Fruit fly (Drosophila melanogaster) whole organism, wandering third instar larva: ENCODE data around the gene Send1.

ENCODE experiments used
- Abd-B ChIP-seq: fragments of >200 bp; optimal IDR thresholded peaks from 2 replicates; lab custom pipeline; 2017; ENCODE audit warnings: missing biosample characterization, missing genetic modification characterization
- CG32264 ChIP-seq: fragments of 200-800 bp; sonication (Bioruptor generic); optimal IDR thresholded peaks from 2 replicates; lab custom pipeline; 2016; ENCODE audit warnings: missing biosample characterization, missing genetic modification characterization
- CG9705 ChIP-seq: fragments of 200-800 bp; sonication (Bioruptor generic); optimal IDR thresholded peaks from 2 replicates; lab custom pipeline; 2018; ENCODE audit warnings: missing biosample characterization, mild to moderate bottlenecking, missing genetic modification characterization
- CrebA ChIP-seq: fragments of 200-800 bp; sonication (Bioruptor generic); optimal IDR thresholded peaks from 2 replicates; lab custom pipeline; 2016; ENCODE audit warnings: missing biosample characterization, mild to moderate bottlenecking, missing genetic modification characterization, borderline replicate concordance
- Dif ChIP-seq: fragments of 200-275, 200-300 bp; sonication (Bioruptor generic); optimal IDR thresholded peaks from 2 replicates; lab custom pipeline; 2018; ENCODE audit warnings: missing biosample characterization, missing genetic modification characterization; ENCODE audit not compliant: partially characterized antibody
- HLH106 ChIP-seq: fragments of 200-800 bp; optimal IDR thresholded peaks from 3 replicates; lab custom pipeline; 2019; ENCODE audit warnings: missing biosample characterization, mild to moderate bottlenecking, missing genetic modification characterization, moderate library complexity
- Hnf4 ChIP-seq: fragments of 200-800 bp; sonication (Bioruptor generic); optimal IDR thresholded peaks from 2 replicates; lab custom pipeline; 2016; ENCODE audit warnings: missing biosample characterization, mild to moderate bottlenecking, missing genetic modification characterization
- Hr78 ChIP-seq: fragments of >200 bp; optimal IDR thresholded peaks from 2 replicates; lab custom pipeline; 2017; ENCODE audit warnings: missing biosample characterization, missing genetic modification characterization
- Hr83 ChIP-seq: fragments of 200-300 bp; sonication (Bioruptor generic); optimal IDR thresholded peaks from 2 replicates; lab custom pipeline; 2016; ENCODE audit warnings: missing biosample characterization, mild to moderate bottlenecking, missing genetic modification characterization, moderate library complexity; ENCODE audit not compliant: poor library complexity, severe bottlenecking
- N ChIP-seq: fragments of >200 bp; optimal IDR thresholded peaks from 2 replicates; lab custom pipeline; 2018; ENCODE audit warnings: missing biosample characterization, missing external identifiers, missing genetic modification characterization
- OdsH ChIP-seq: fragments of 200-800 bp; sonication (Bioruptor generic); optimal IDR thresholded peaks from 2 replicates; lab custom pipeline; 2016; ENCODE audit warnings: missing biosample characterization, mild to moderate bottlenecking, missing genetic modification characterization
- Rel ChIP-seq, 2 experiments: fragments of 200-800 bp; sonication (Bioruptor generic) in 1 of 2; optimal IDR thresholded peaks; 2 replicates in 1 of 2; 3 replicates in 1 of 2; lab custom pipeline; 2016 to 2019; ENCODE audit warnings: mild to moderate bottlenecking in 2 of 2, missing biosample characterization in 2 of 2, missing genetic modification characterization in 2 of 2, moderate library complexity in 1 of 2
- Sp1 ChIP-seq: fragments of 200-800 bp; sonication (Bioruptor generic); optimal IDR thresholded peaks from 3 replicates; lab custom pipeline; 2019; ENCODE audit warnings: missing biosample characterization, mild to moderate bottlenecking, missing genetic modification characterization, moderate library complexity
- Vsx2 ChIP-seq: fragments of 200-300, 225-300 bp; sonication (Bioruptor generic); optimal IDR thresholded peaks from 2 replicates; lab custom pipeline; 2018; ENCODE audit warnings: missing biosample characterization, missing genetic modification characterization; ENCODE audit not compliant: partially characterized antibody
- br ChIP-seq: fragments of 200-800 bp; sonication (Bioruptor generic); optimal IDR thresholded peaks from 2 replicates; lab custom pipeline; 2016; ENCODE audit warnings: missing biosample characterization, missing genetic modification characterization
- dl ChIP-seq, 2 experiments: fragments of 175-275, 200-275 bp in 1 of 2; fragments of 200-275 bp in 1 of 2; sonication (Bioruptor generic); optimal IDR thresholded peaks; lab custom pipeline; 2018; ENCODE audit warnings: mild to moderate bottlenecking in 2 of 2, missing biosample characterization in 2 of 2, missing genetic modification characterization in 2 of 2, moderate library complexity in 2 of 2; ENCODE audit not compliant: partially characterized antibody in 2 of 2, insufficient read depth in 1 of 2
- dmrt93B ChIP-seq: fragments of 200-800 bp; sonication (Bioruptor generic); optimal IDR thresholded peaks from 2 replicates; lab custom pipeline; 2018; ENCODE audit warnings: missing biosample characterization, mild to moderate bottlenecking, missing genetic modification characterization
- dsf ChIP-seq: sonication (Bioruptor generic); optimal IDR thresholded peaks from 2 replicates; lab custom pipeline; 2016; ENCODE audit warnings: missing biosample characterization, missing genetic modification characterization, borderline replicate concordance
- ey ChIP-seq: fragments of 200-800 bp; sonication (Bioruptor generic); optimal IDR thresholded peaks from 2 replicates; lab custom pipeline; 2016; ENCODE audit warnings: missing biosample characterization, missing genetic modification characterization
- foxo ChIP-seq, 2 experiments: fragments of 200-800 bp; sonication (Bioruptor generic); optimal IDR thresholded peaks; 2 replicates in 1 of 2; 3 replicates in 1 of 2; lab custom pipeline; 2016 to 2017; ENCODE audit warnings: missing biosample characterization in 2 of 2, missing genetic modification characterization in 2 of 2
- fru ChIP-seq: fragments of 200-800 bp; sonication (Bioruptor generic); optimal IDR thresholded peaks from 3 replicates; lab custom pipeline; 2016; ENCODE audit warnings: missing biosample characterization, mild to moderate bottlenecking, missing genetic modification characterization
- jim ChIP-seq: fragments of 175-275, 200-325 bp; sonication (Bioruptor generic); optimal IDR thresholded peaks from 2 replicates; lab custom pipeline; 2016; ENCODE audit warnings: missing biosample characterization, mild to moderate bottlenecking, missing genetic modification characterization
- pan ChIP-seq: fragments of >200 bp; optimal IDR thresholded peaks from 2 replicates; lab custom pipeline; 2017
- rgr ChIP-seq: fragments of 200-800 bp; sonication (Bioruptor generic); optimal IDR thresholded peaks from 3 replicates; lab custom pipeline; 2016; ENCODE audit warnings: missing biosample characterization, mild to moderate bottlenecking, missing genetic modification characterization
- sage ChIP-seq: fragments of 200-800 bp; sonication (Bioruptor generic); optimal IDR thresholded peaks from 2 replicates; lab custom pipeline; 2016; ENCODE audit warnings: missing biosample characterization, mild to moderate bottlenecking, missing genetic modification characterization
- sv ChIP-seq: fragments of 200-800 bp; sonication (Bioruptor generic); optimal IDR thresholded peaks from 3 replicates; lab custom pipeline; 2016; ENCODE audit warnings: missing biosample characterization, missing genetic modification characterization
- tai ChIP-seq: sonication (Bioruptor generic); optimal IDR thresholded peaks from 2 replicates; lab custom pipeline; 2016; ENCODE audit warnings: missing biosample characterization, missing genetic modification characterization
- usp ChIP-seq: fragments of >200 bp; optimal IDR thresholded peaks from 2 replicates; lab custom pipeline; 2017; ENCODE audit warnings: missing biosample characterization, missing genetic modification characterization
- woc ChIP-seq: sonication (Bioruptor generic); optimal IDR thresholded peaks from 2 replicates; lab custom pipeline; 2016; ENCODE audit warnings: missing biosample characterization, mild to moderate bottlenecking, missing genetic modification characterization

Gene Send1

dm6 chr2L:2263142-2263541 lies 8.3 kb upstream of the Send1 start, which contains the start of gene CG4270:
Gene CG4270 (plus strand): TSS chr2L:2263442.
- TF ChIP-seq pan (lab: Kevin White, UChicago) (no peak), sage (GFP tag; lab: Kevin White, UChicago) (no peak), Hnf4 (GFP tag; lab: Kevin White, UChicago) (no peak), usp (GFP tag; lab: Kevin White, UChicago) (no peak), jim (GFP tag; lab: Kevin White, UChicago) (no peak), woc (no peak), br (no peak), rgr (no peak), Dif (GFP tag; lab: Kevin White, UChicago) (no peak), sv (GFP tag; lab: Kevin White, UChicago) (no peak), CG32264 (GFP tag; lab: Kevin White, UChicago) (no peak), CrebA (GFP tag; lab: Kevin White, UChicago) (no peak), HLH106 (tag; lab: Kevin White, UChicago) (no peak), Vsx2 (GFP tag; lab: Kevin White, UChicago) (no peak), dmrt93B (GFP tag; lab: Kevin White, UChicago) (no peak)

DNA sequence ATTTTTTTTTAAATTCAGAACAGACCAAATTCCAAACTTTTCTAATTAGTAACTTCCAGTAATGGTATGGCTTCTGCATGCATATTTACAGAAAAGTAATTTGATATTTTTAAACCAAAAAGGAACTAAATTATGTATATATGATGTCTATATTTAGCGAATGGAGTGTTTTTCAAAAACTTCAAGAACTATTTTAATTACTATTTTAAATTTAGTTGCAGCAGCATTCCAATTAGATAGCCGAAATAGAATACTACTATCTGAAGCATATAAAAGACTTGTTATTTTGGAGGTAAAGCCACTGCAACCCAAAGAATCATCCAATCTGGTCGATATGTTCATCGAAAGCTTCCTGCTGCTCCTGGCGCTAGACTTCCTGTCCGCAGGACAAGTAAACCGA lies 2.1 kb downstream of the Send1 start, which contains the start of gene CG17234:
CG17234 (plus strand) TSS at position 301 of the 400 bp plus-strand sequence.
- TF ChIP-seq br, result no peak
- no peak for TF ChIP-seq foxo (GFP tag; optimal IDR thresholded peaks at IDR 0.05; lab: Kevin White, UChicago)
- TF ChIP-seq Vsx2 (GFP tag; lab: Kevin White, UChicago), result no peak
- no peak for TF ChIP-seq sv (GFP tag; lab: Kevin White, UChicago)
- no peak for TF ChIP-seq Hr83 (GFP tag; lab: Kevin White, UChicago)
- TF ChIP-seq jim (GFP tag; lab: Kevin White, UChicago), result no peak

dm6 chr2L:2252241-2252640 lies 2.6 kb downstream of the Send1 start, which contains the start of gene CG17239:
Gene CG17239 (minus strand): TSS chr2L:2252341.
- TF ChIP-seq ey (GFP tag; lab: Kevin White, UChicago) (no peak), br (no peak), Hnf4 (GFP tag; lab: Kevin White, UChicago) (no peak), Sp1 (GFP tag; lab: Kevin White, UChicago) (no peak), fru (no peak), Abd-B (GFP tag; lab: Kevin White, UChicago) (no peak), dl (GFP tag; optimal IDR thresholded peaks at IDR 0.05; lab: Kevin White, UChicago; ENCODE audit: insufficient read depth in 1 of 2, partially characterized antibody in 2 of 2) (no peak), Dif (GFP tag; lab: Kevin White, UChicago) (no peak), Hr83 (GFP tag; lab: Kevin White, UChicago) (no peak)

DNA sequence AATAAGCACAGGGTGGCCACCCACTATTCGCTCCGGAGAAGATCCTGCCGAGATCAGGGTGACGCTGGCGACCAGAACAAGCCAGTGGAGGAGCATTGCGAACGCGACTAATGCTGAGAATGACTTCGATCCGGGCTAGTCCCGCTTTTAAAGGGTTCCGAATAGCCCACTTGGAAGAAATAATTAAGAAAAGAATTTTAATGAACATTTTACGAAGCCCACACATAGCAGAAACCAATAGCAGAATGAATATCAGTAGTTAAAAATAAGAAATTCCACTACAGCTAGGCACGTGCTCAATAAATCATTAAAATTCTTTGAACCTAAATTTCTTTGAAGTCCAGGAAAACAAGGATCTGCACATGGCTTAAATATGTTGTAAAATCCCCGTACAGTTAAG lies 3.7 kb downstream of the Send1 start, which contains the start of gene Ser12:
Ser12 (minus strand) TSS at position 101 of the 400 bp plus-strand sequence.
- no peak for TF ChIP-seq CG9705 (GFP tag; lab: Kevin White, UChicago)
- no peak for TF ChIP-seq br
- TF ChIP-seq ey (GFP tag; lab: Kevin White, UChicago), result no peak
- no peak for TF ChIP-seq Rel (GFP tag; optimal IDR thresholded peaks at IDR 0.05; lab: Kevin White, UChicago)
- TF ChIP-seq Rel (tag; optimal IDR thresholded peaks at IDR 0.05; lab: Kevin White, UChicago), result no peak
- no peak for TF ChIP-seq woc
- TF ChIP-seq Hr78 (GFP tag; lab: Kevin White, UChicago), result no peak
- TF ChIP-seq N, result no peak
- TF ChIP-seq tai (GFP tag; lab: Kevin White, UChicago), result no peak
- no peak for TF ChIP-seq sage (GFP tag; lab: Kevin White, UChicago)
- no peak for TF ChIP-seq dsf (GFP tag; lab: Kevin White, UChicago)
- no peak for TF ChIP-seq fru
- no peak for TF ChIP-seq pan (lab: Kevin White, UChicago)
- TF ChIP-seq dl (GFP tag; optimal IDR thresholded peaks at IDR 0.05; lab: Kevin White, UChicago; ENCODE audit: insufficient read depth in 1 of 2, partially characterized antibody in 2 of 2), result no peak
- no peak for TF ChIP-seq OdsH (GFP tag; lab: Kevin White, UChicago)
- TF ChIP-seq Hr83 (GFP tag; lab: Kevin White, UChicago), result no peak
- no peak for TF ChIP-seq CG32264 (GFP tag; lab: Kevin White, UChicago)
- TF ChIP-seq Vsx2 (GFP tag; lab: Kevin White, UChicago), result no peak
